Fruit fly (Drosophila melanogaster) whole organism, prepupa: ENCODE results near the gene pim.

Source experiments
- CG11762 ChIP-seq: fragments of 200-800 bp; sonication (Bioruptor generic); optimal IDR thresholded peaks from 3 replicates; lab custom pipeline; 2016; ENCODE audit warnings: missing biosample characterization, missing genetic modification characterization; ENCODE audit not compliant: insufficient read depth
- CG15336 ChIP-seq: fragments of 200-800 bp; sonication (Bioruptor generic); IDR thresholded peaks from 2 replicates; pipeline ENCODE4 v1.3.6; 2022; ENCODE audit warnings: missing biosample characterization, missing genetic modification characterization
- CG16779 ChIP-seq: fragments of 200-800 bp; sonication (Bioruptor generic); optimal IDR thresholded peaks from 3 replicates; lab custom pipeline; 2017; ENCODE audit warnings: missing biosample characterization, mild to moderate bottlenecking, missing genetic modification characterization
- CG3032 ChIP-seq: fragments of 200-800 bp; optimal IDR thresholded peaks from 2 replicates; lab custom pipeline; 2019; ENCODE audit warnings: missing biosample characterization, mild to moderate bottlenecking, missing genetic modification characterization, moderate library complexity
- CG31627 ChIP-seq: fragments of 200-800 bp; sonication (Bioruptor generic); optimal IDR thresholded peaks from 3 replicates; lab custom pipeline; 2016; ENCODE audit warnings: missing biosample characterization, missing genetic modification characterization
- CG32006 ChIP-seq: fragments of 200-800 bp; sonication (Bioruptor generic); optimal IDR thresholded peaks from 3 replicates; lab custom pipeline; 2017; ENCODE audit warnings: missing biosample characterization, mild to moderate bottlenecking, missing genetic modification characterization
- CG4318 ChIP-seq: fragments of 200-800 bp; sonication (Bioruptor generic); optimal IDR thresholded peaks from 3 replicates; lab custom pipeline; 2017; ENCODE audit warnings: missing biosample characterization, mild to moderate bottlenecking, missing genetic modification characterization
- CG6163 ChIP-seq: fragments of 200-800 bp; sonication (Bioruptor generic); IDR thresholded peaks from 3 replicates; pipeline ENCODE4 v1.3.6; 2022; ENCODE audit warnings: missing biosample characterization, missing genetic modification characterization
- CG6276 ChIP-seq: fragments of 200-800 bp; sonication (Bioruptor generic); optimal IDR thresholded peaks from 2 replicates; lab custom pipeline; 2017; ENCODE audit warnings: missing biosample characterization, mild to moderate bottlenecking, missing genetic modification characterization
- CG6792 ChIP-seq: fragments of 200-800 bp; sonication (Bioruptor generic); optimal IDR thresholded peaks from 3 replicates; lab custom pipeline; 2016; ENCODE audit warnings: missing biosample characterization, missing genetic modification characterization
- CG6808 ChIP-seq: fragments of 200-800 bp; sonication (Bioruptor generic); optimal IDR thresholded peaks from 3 replicates; lab custom pipeline; 2017; ENCODE audit warnings: missing biosample characterization, missing genetic modification characterization, mild to moderate bottlenecking, moderate library complexity, missing genetic modification reagents
- CG6854 ChIP-seq: fragments of 200-800 bp; sonication (Bioruptor generic); optimal IDR thresholded peaks from 2 replicates; lab custom pipeline; 2017; ENCODE audit warnings: missing biosample characterization, mild to moderate bottlenecking, missing genetic modification characterization
- CG8119 ChIP-seq: fragments of 200-800 bp; sonication (Bioruptor generic); IDR thresholded peaks from 3 replicates; pipeline ENCODE4 v1.3.6; 2022; ENCODE audit warnings: missing biosample characterization, missing genetic modification characterization
- CG8319 ChIP-seq: fragments of 200-800 bp; sonication (Bioruptor generic); optimal IDR thresholded peaks from 3 replicates; lab custom pipeline; 2016; ENCODE audit warnings: missing biosample characterization, missing genetic modification characterization
- CG8632 ChIP-seq: fragments of 200-800 bp; sonication (Bioruptor generic); optimal IDR thresholded peaks from 3 replicates; lab custom pipeline; 2016; ENCODE audit warnings: missing biosample characterization, missing genetic modification characterization
- CG9139 ChIP-seq: fragments of 200-800 bp; sonication (Bioruptor generic); optimal IDR thresholded peaks from 3 replicates; lab custom pipeline; 2017; ENCODE audit warnings: missing biosample characterization, mild to moderate bottlenecking, missing genetic modification characterization
- Eip75B ChIP-seq: fragments of 200-800 bp; sonication (Bioruptor generic); optimal IDR thresholded peaks from 3 replicates; lab custom pipeline; 2016; ENCODE audit warnings: missing biosample characterization, missing genetic modification characterization
- Eip78C ChIP-seq: fragments of 200-800 bp; sonication (Bioruptor generic); peaks from one replicate; lab custom pipeline; 2016; ENCODE audit warnings: missing biosample characterization, missing genetic modification characterization
- Ets21C ChIP-seq: fragments of 200-800 bp; sonication (Bioruptor generic); optimal IDR thresholded peaks from 3 replicates; lab custom pipeline; 2016; ENCODE audit warnings: missing biosample characterization, missing genetic modification characterization
- Gug ChIP-seq: fragments of 200-800 bp; sonication (Bioruptor generic); IDR thresholded peaks from 2 replicates; pipeline ENCODE4 v1.3.6; 2022; ENCODE audit warnings: missing biosample characterization, missing genetic modification characterization
- Hr38 ChIP-seq: sonication (Bioruptor generic); optimal IDR thresholded peaks from 2 replicates; lab custom pipeline; 2016; ENCODE audit warnings: missing biosample characterization, missing genetic modification characterization
- Lpt ChIP-seq: fragments of 200-800 bp; sonication (Bioruptor generic); optimal IDR thresholded peaks from 3 replicates; lab custom pipeline; 2016; ENCODE audit warnings: missing biosample characterization, missing genetic modification characterization
- OdsH ChIP-seq: fragments of 200-800 bp; sonication (Bioruptor generic); optimal IDR thresholded peaks from 3 replicates; lab custom pipeline; 2016; ENCODE audit warnings: missing biosample characterization, missing genetic modification characterization
- Smox ChIP-seq: fragments of 200-800 bp; sonication (Bioruptor generic); optimal IDR thresholded peaks from 3 replicates; lab custom pipeline; 2016; ENCODE audit warnings: missing biosample characterization, missing genetic modification characterization
- Sox14 ChIP-seq: fragments of 200-800 bp; sonication (Bioruptor generic); optimal IDR thresholded peaks from 3 replicates; lab custom pipeline; 2016; ENCODE audit warnings: missing biosample characterization, missing genetic modification characterization
- achi ChIP-seq: fragments of 200-800 bp; sonication (Bioruptor generic); optimal IDR thresholded peaks from 3 replicates; lab custom pipeline; 2016; ENCODE audit warnings: missing biosample characterization, missing genetic modification characterization
- cyc ChIP-seq: fragments of 200-800 bp; sonication (Bioruptor generic); optimal IDR thresholded peaks from 3 replicates; lab custom pipeline; 2016; ENCODE audit warnings: missing biosample characterization, missing genetic modification characterization
- eg ChIP-seq: fragments of 200-800 bp; sonication (Bioruptor generic); IDR thresholded peaks from 3 replicates; pipeline ENCODE4 v1.3.6; 2022; ENCODE audit warnings: missing biosample characterization, missing genetic modification characterization
- fd59A ChIP-seq: fragments of 200-800 bp; sonication (Bioruptor generic); optimal IDR thresholded peaks from 2 replicates; lab custom pipeline; 2017; ENCODE audit warnings: missing biosample characterization, mild to moderate bottlenecking, missing genetic modification characterization, missing genetic modification reagents
- fd85E ChIP-seq: fragments of 200-800 bp; sonication (Bioruptor generic); optimal IDR thresholded peaks from 3 replicates; lab custom pipeline; 2016; ENCODE audit warnings: missing biosample characterization, missing genetic modification characterization
- net ChIP-seq: fragments of 200-800 bp; sonication (Bioruptor generic); optimal IDR thresholded peaks from 3 replicates; lab custom pipeline; 2016; ENCODE audit warnings: missing biosample characterization, missing genetic modification characterization
- salr ChIP-seq, 2 experiments: fragments of 200-800 bp; sonication (Bioruptor generic); optimal IDR thresholded peaks; 3 replicates each; lab custom pipeline; 2016 to 2018; ENCODE audit warnings: missing biosample characterization in 2 of 2, missing genetic modification characterization in 2 of 2, mild to moderate bottlenecking in 1 of 2
- spab ChIP-seq: fragments of 200-800 bp; sonication (Bioruptor generic); optimal IDR thresholded peaks from 2 replicates; lab custom pipeline; 2017; ENCODE audit warnings: missing biosample characterization, mild to moderate bottlenecking, missing genetic modification characterization, missing genetic modification reagents
- vri ChIP-seq: fragments of 200-800 bp; sonication (Bioruptor generic); optimal IDR thresholded peaks from 3 replicates; lab custom pipeline; 2016; ENCODE audit warnings: missing biosample characterization, mild to moderate bottlenecking, missing genetic modification characterization

The pim gene

dm6 chr2L:10341405-10341804, 21.4 kb upstream of the pim start, which contains the start of gene CG31715 (continued):
- TF ChIP-seq CG31627 (GFP tag; lab: Kevin White, UChicago) (no peak), CG16779 (no peak), Lpt (GFP tag; lab: Kevin White, UChicago) (no peak), eg (GFP tag; lab: Robert Waterston, UW) (no peak), Smox (GFP tag; lab: Kevin White, UChicago) (no peak), fd85E (GFP tag; lab: Kevin White, UChicago) (no peak), CG6276 (no peak), vri (GFP tag; lab: Kevin White, UChicago) (peak; percentile 35), CG8119 (no peak), CG6163 (no peak), CG32006 (GFP tag; lab: Kevin White, UChicago) (no peak), CG11762 (GFP tag; lab: Kevin White, UChicago) (no peak), net (no peak), fd59A (no peak)
- TF ChIP-seq, all 60 proteins: peak for 16

dm6 chr2L:10342471-10342870, 20.3 kb upstream of the pim start, which contains the start of gene Sps2:
Gene Sps2, plus strand, starts transcription at chr2L:10342594.
- TF ChIP-seq CG8632 (GFP tag; lab: Kevin White, UChicago) (no peak), Sox14 (GFP tag; lab: Kevin White, UChicago) (no peak), CG8119 (no peak), Smox (GFP tag; lab: Kevin White, UChicago) (no peak), CG6854 (GFP tag; lab: Kevin White, UChicago) (no peak), CG11762 (GFP tag; lab: Kevin White, UChicago) (no peak), CG6163 (no peak), spab (GFP tag; lab: Kevin White, UChicago) (no peak), CG32006 (GFP tag; lab: Kevin White, UChicago) (no peak), CG4318 (GFP tag; lab: Kevin White, UChicago) (no peak), Ets21C (GFP tag; lab: Kevin White, UChicago) (no peak)

DNA sequence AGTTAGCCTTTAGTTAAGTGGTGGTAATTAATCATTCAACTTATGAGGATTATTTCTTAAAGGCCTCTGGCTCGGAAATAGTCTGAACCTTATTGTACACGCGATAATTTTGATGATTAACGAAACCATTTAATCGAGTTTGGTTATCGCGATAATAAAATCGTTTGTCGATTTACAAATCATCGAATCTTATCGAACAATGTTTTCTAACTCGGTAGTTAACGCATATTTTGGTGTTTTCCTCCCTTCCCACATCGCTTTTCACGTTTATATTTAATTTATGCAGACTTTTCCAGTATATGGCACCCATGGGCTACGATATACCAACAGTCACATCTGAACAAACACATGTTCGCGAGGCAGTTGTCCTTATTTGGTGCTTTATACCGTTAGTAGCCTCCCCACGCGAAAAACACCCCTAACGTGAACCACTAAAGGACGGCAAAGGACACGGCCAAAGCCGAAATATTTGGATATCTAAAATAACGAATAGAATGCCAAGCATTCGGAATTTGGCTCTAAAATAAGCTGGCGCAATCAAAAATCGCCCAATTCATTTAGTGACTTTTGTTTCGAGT, 18.7 kb upstream of the pim start, which contains the start of gene Frmd5:
TSS of gene Frmd5 (plus strand) at position 414 of the 578 bp plus-strand sequence.
- TF ChIP-seq CG3032 (no peak), Gug (no peak), spab (GFP tag; lab: Kevin White, UChicago) (no peak), CG9139 (no peak), CG15336 (GFP tag; lab: Robert Waterston, UW) (no peak), achi (no peak), cyc (GFP tag; lab: Kevin White, UChicago) (no peak), Eip78C (GFP tag; lab: Kevin White, UChicago) (no peak), CG16779 (no peak), Eip75B (GFP tag; lab: Kevin White, UChicago) (no peak), Sox14 (GFP tag; lab: Kevin White, UChicago) (no peak)

DNA sequence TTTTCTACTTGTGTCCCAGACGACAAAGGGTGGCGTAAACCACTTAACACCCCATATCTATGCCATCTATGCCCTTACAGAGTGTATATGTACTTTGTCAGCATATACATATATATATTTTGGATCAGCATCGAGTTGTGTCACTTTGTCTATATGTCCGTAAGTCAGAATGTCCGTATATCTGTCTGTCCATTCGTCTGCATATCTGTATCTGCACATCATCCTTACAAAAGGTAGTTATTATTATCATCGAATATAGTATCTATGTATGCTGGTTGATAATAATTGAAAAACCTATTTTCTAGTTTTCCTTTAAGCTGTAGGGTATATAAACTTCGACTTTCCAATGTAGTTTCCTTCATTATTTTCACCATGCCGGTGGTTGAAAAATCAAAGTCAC, 11.7 kb upstream of the pim start:
- no peak for TF ChIP-seq Lpt (GFP tag; lab: Kevin White, UChicago)
- TF ChIP-seq cyc (GFP tag; lab: Kevin White, UChicago), result no peak
- TF ChIP-seq CG32006 (GFP tag; lab: Kevin White, UChicago), result no peak
- no peak for TF ChIP-seq salr (GFP tag; optimal IDR thresholded peaks at IDR 0.05; lab: Kevin White, UChicago)
- no peak for TF ChIP-seq Eip78C (GFP tag; lab: Kevin White, UChicago)
- no peak for TF ChIP-seq CG4318 (GFP tag; lab: Kevin White, UChicago)
- no peak for TF ChIP-seq OdsH (GFP tag; lab: Kevin White, UChicago)
- no peak for TF ChIP-seq Hr38
- no peak for TF ChIP-seq CG8319
- TF ChIP-seq fd85E (GFP tag; lab: Kevin White, UChicago), result no peak
- no peak for TF ChIP-seq CG6792
- no peak for TF ChIP-seq CG16779
- TF ChIP-seq CG6808 (GFP tag; lab: Kevin White, UChicago), result no peak
